Worm (Caenorhabditis elegans) whole organism, L1 larva: ENCODE results near the gene col-186.

Experiments used
- alr-1 ChIP-seq: fragments of 200-800 bp; sonication (Bioruptor generic); optimal IDR thresholded peaks from 2 replicates; lab custom pipeline; 2018; ENCODE audit warnings: borderline replicate concordance, mild to moderate bottlenecking, missing genetic modification characterization, missing compliant biosample characterization
- egl-27 ChIP-seq, 2 experiments: fragments of 150-350 bp in 1 of 2; sonication (generic microtip); optimal IDR thresholded peaks; 3 replicates each; lab custom pipeline; 2017 to 2018; ENCODE audit warnings: missing biosample characterization in 2 of 2, missing genetic modification characterization in 2 of 2, missing genetic modification reagents in 2 of 2
- elt-2 ChIP-seq: sonication (generic microtip); optimal IDR thresholded peaks from 2 replicates; lab custom pipeline; 2016; ENCODE audit warnings: missing genetic modification characterization, mild to moderate bottlenecking, inconsistent platforms, missing compliant biosample characterization, missing genetic modification reagents
- irx-1 ChIP-seq: sonication (generic microtip); optimal IDR thresholded peaks from 2 replicates; lab custom pipeline; 2016; ENCODE audit warnings: missing genetic modification characterization, missing compliant biosample characterization
- mdl-1 ChIP-seq, 2 experiments: fragments of 150-350 bp; optimal IDR thresholded peaks; 2 replicates each; lab custom pipeline; 2014 to 2017; ENCODE audit warnings: missing biosample characterization in 2 of 2, missing genetic modification characterization in 2 of 2, inconsistent platforms in 1 of 2
- mep-1 ChIP-seq: fragments of 150-350 bp; optimal IDR thresholded peaks from 2 replicates; lab custom pipeline; 2014; ENCODE audit warnings: missing biosample characterization, missing genetic modification characterization
- nhr-11 ChIP-seq: fragments of 150-350 bp; optimal IDR thresholded peaks from 2 replicates; lab custom pipeline; 2014; ENCODE audit warnings: missing biosample characterization, missing genetic modification characterization
- nhr-237 ChIP-seq: fragments of 150-350 bp; optimal IDR thresholded peaks from 2 replicates; lab custom pipeline; 2014; ENCODE audit warnings: missing biosample characterization, missing genetic modification characterization
- nhr-84 ChIP-seq: sonication (generic microtip); optimal IDR thresholded peaks from 2 replicates; lab custom pipeline; 2017; ENCODE audit warnings: missing biosample characterization, missing genetic modification characterization
- unc-62 ChIP-seq: fragments of 150-350 bp; optimal IDR thresholded peaks from 2 replicates; lab custom pipeline; 2014; ENCODE audit warnings: missing biosample characterization, missing genetic modification reagents, missing genetic modification characterization

ce11 chrX:15923440-15923839, 27.9 kb upstream of the col-186 start, which contains the start of gene F31B9.3:
- no peak for TF ChIP-seq elt-2 (tag; lab: Kevin White, UChicago)
- TF ChIP-seq nhr-11 (tag; lab: Kevin White, UChicago), result no peak
- TF ChIP-seq irx-1 (tag; lab: Kevin White, UChicago), result no peak
- no peak for TF ChIP-seq mep-1 (tag; lab: Kevin White, UChicago)
- no peak for TF ChIP-seq unc-62
- TF ChIP-seq nhr-84, result no peak
- no peak for TF ChIP-seq mdl-1 (tag; optimal IDR thresholded peaks at IDR 0.05; lab: Kevin White, UChicago)
- TF ChIP-seq alr-1 (tag; lab: Kevin White, UChicago), result no peak
- TF ChIP-seq egl-27 (tag; optimal IDR thresholded peaks at IDR 0.05; lab: Kevin White, UChicago), result no peak
- no peak for TF ChIP-seq nhr-237 (tag; lab: Kevin White, UChicago)
